Worm (Caenorhabditis elegans) whole organism, midembryonic: ENCODE results near the gene mex-5.

Source experiments
- flt-1 ChIP-seq: fragments of 200-800 bp; sonication (Bioruptor generic); IDR thresholded peaks from 2 replicates; pipeline ENCODE4 v1.3.6; 2022; ENCODE audit warnings: missing genetic modification characterization, missing compliant biosample characterization
- med-1 ChIP-seq: sonication (generic microtip); optimal IDR thresholded peaks from 2 replicates; lab custom pipeline; 2017; ENCODE audit warnings: missing genetic modification characterization, mild to moderate bottlenecking, missing compliant biosample characterization, antibody characterized with exemption, missing genetic modification reagents; ENCODE audit not compliant: insufficient read depth
- tab-1 ChIP-seq: fragments of 200-800 bp; sonication (Bioruptor generic); IDR thresholded peaks from 2 replicates; pipeline ENCODE4 v1.3.6; 2022; ENCODE audit warnings: missing genetic modification characterization, missing compliant biosample characterization
- ztf-23 ChIP-seq: fragments of 200-800 bp; sonication (Bioruptor generic); IDR thresholded peaks from 2 replicates; pipeline ENCODE4 v1.3.6; 2022; ENCODE audit warnings: missing genetic modification reagents, missing genetic modification characterization, missing compliant biosample characterization
- ztf-29 ChIP-seq: fragments of 200-800 bp; sonication (Bioruptor generic); IDR thresholded peaks from 2 replicates; pipeline ENCODE4 v1.3.6; 2022; ENCODE audit warnings: missing genetic modification reagents, missing genetic modification characterization, missing compliant biosample characterization

- no peak for TF ChIP-seq tab-1 (GFP tag; lab: Robert Waterston, UW)
- no peak for TF ChIP-seq flt-1 (GFP tag; lab: Robert Waterston, UW)
- no peak for TF ChIP-seq med-1 (GFP tag; lab: Kevin White, UChicago)
- TF ChIP-seq ztf-23 (GFP tag; lab: Robert Waterston, UW): no peak
- TF ChIP-seq ztf-29 (GFP tag; lab: Robert Waterston, UW): no peak
Observed at ce11 chrIV:13388779-13389178, 35.3 kb downstream of the mex-5 start.
